Fruit fly (Drosophila melanogaster): ENCODE data around the gene CG34140.

- TF ChIP-seq phol (tag; optimal IDR thresholded peaks at IDR 0.05) (peak; percentile 34), CG10366 (GFP tag; IDR thresholded peaks at IDR 0.05) (no peak), HLH54F (GFP tag; optimal IDR thresholded peaks at IDR 0.05) (no peak), CG30020 (tag; optimal IDR thresholded peaks at IDR 0.05) (peak; percentile 36), CG34224 (GFP tag; IDR thresholded peaks at IDR 0.05; ENCODE audit: partially characterized antibody) (peak; percentile 93)
These were observed 38.1 kb downstream of the CG34140 start, which contains the start of gene CG6845 for dm6 chr3L:145998-146576.

Measured in whole organism, embryonic.